Fruit fly (Drosophila melanogaster): ENCODE measurements around the gene Zcchc7.

Zcchc7 gene

dm6 chr3L:16890650-16891336, 45.6 kb downstream of the Zcchc7 start (continued):
- TF ChIP-seq Poxn (GFP tag; IDR thresholded peaks at IDR 0.05) = 0 out of 2 replicates have a peak, but pooled peaks have one; percentile 17
- TF ChIP-seq CG17802 (tag; optimal IDR thresholded peaks at IDR 0.05) = peak; percentile 82
- peak; percentile 92 for TF ChIP-seq ase (GFP tag; IDR thresholded peaks at IDR 0.05)
- TF ChIP-seq Dll (GFP tag; IDR thresholded peaks at IDR 0.05; ENCODE audit: partially characterized antibody) = no peak; the same call in 3 of the 4 replicates
- TF ChIP-seq CG16815 (GFP tag; optimal IDR thresholded peaks at IDR 0.05) = peak; percentile 70
- TF ChIP-seq Meics (GFP tag; optimal IDR thresholded peaks at IDR 0.05) = peak; percentile 73
- TF ChIP-seq Fer2 (tag; optimal IDR thresholded peaks at IDR 0.05) = peak; percentile 46
- peak; percentile 55 for TF ChIP-seq Mad (GFP tag; optimal IDR thresholded peaks at IDR 0.05)
- TF ChIP-seq CG14860 (GFP tag; IDR thresholded peaks at IDR 0.05; ENCODE audit: partially characterized antibody) = no peak
- TF ChIP-seq sna (GFP tag; IDR thresholded peaks at IDR 0.05; ENCODE audit: partially characterized antibody) = no peak
- TF ChIP-seq CrebB (tag; optimal IDR thresholded peaks at IDR 0.05) = peak; percentile 78
- TF ChIP-seq CG10462 (GFP tag; optimal IDR thresholded peaks at IDR 0.05) = peak; percentile 92
- peak; percentile 26; the same call in 1 of the 3 replicates for TF ChIP-seq knrl (GFP tag; IDR thresholded peaks at IDR 0.05; ENCODE audit: partially characterized antibody)
- TF ChIP-seq Hand (GFP tag; optimal IDR thresholded peaks at IDR 0.05) = peak; percentile 28
- TF ChIP-seq nau (GFP tag; optimal IDR thresholded peaks at IDR 0.05) = peak; percentile 85
- peak; percentile 69 for TF ChIP-seq pb (GFP tag; optimal IDR thresholded peaks at IDR 0.05)
- TF ChIP-seq nerfin-1 (tag; optimal IDR thresholded peaks at IDR 0.05) = peak; percentile 88
- TF ChIP-seq Dbx (GFP tag; IDR thresholded peaks at IDR 0.05) = peak; percentile 78
- TF ChIP-seq pzg (GFP tag; optimal IDR thresholded peaks at IDR 0.05) = no peak
- no peak for TF ChIP-seq fru (optimal IDR thresholded peaks at IDR 0.05)
- TF ChIP-seq CG15073 (GFP tag; optimal IDR thresholded peaks at IDR 0.05) = peak; percentile 71
- peak; percentile 29 for TF ChIP-seq CG6683 (GFP tag; optimal IDR thresholded peaks at IDR 0.05)
- peak; percentile 68 for TF ChIP-seq CG4854 (GFP tag; optimal IDR thresholded peaks at IDR 0.05)
- peak; percentile 88 for TF ChIP-seq CG11093 (GFP tag; IDR thresholded peaks at IDR 0.05)
- TF ChIP-seq CG2875 (GFP tag; optimal IDR thresholded peaks at IDR 0.05) = peak; percentile 91
- peak; percentile 97 for TF ChIP-seq Awh (GFP tag; IDR thresholded peaks at IDR 0.05)
- peak; percentile 90 for TF ChIP-seq tgo (GFP tag; IDR thresholded peaks at IDR 0.05)
- peak; percentile 67 for TF ChIP-seq GATAe (GFP tag; conservative IDR thresholded peaks at IDR 0.05)
- peak; percentile 77 for TF ChIP-seq gcm2 (GFP tag; optimal IDR thresholded peaks at IDR 0.05)
- peak; percentile 77 for TF ChIP-seq CG4360 (GFP tag; IDR thresholded peaks at IDR 0.05)
- peak; percentile 93 for TF ChIP-seq tin (GFP tag; optimal IDR thresholded peaks at IDR 0.05)
- peak; percentile 89 for TF ChIP-seq bcd (GFP tag; optimal IDR thresholded peaks at IDR 0.05)
- peak; percentile 74 for TF ChIP-seq p53 (GFP tag; optimal IDR thresholded peaks at IDR 0.05)
- TF ChIP-seq bowl (GFP tag; IDR thresholded peaks at IDR 0.05) = peak; percentile 81; the same call in 1 of the 2 replicates
- TF ChIP-seq Hr51 (GFP tag; optimal IDR thresholded peaks at IDR 0.05) = peak; percentile 72 to 91
- no peak for TF ChIP-seq B-H2 (GFP tag; optimal IDR thresholded peaks at IDR 0.05)
- peak; percentile 58 for TF ChIP-seq psq (GFP tag; optimal IDR thresholded peaks at IDR 0.05)
- TF ChIP-seq CG10654 (GFP tag; optimal IDR thresholded peaks at IDR 0.05) = peak; percentile 87
- peak; percentile 75 for TF ChIP-seq da (GFP tag; optimal IDR thresholded peaks at IDR 0.05)
- no peak for TF ChIP-seq cad (GFP tag; optimal IDR thresholded peaks at IDR 0.05)
- TF ChIP-seq gce (GFP tag; IDR thresholded peaks at IDR 0.05) = peak; percentile 87
- TF ChIP-seq TFAM (GFP tag; optimal IDR thresholded peaks at IDR 0.05) = peak; percentile 66
- TF ChIP-seq vfl (GFP tag; optimal IDR thresholded peaks at IDR 0.05) = peak; percentile 37
- TF ChIP-seq Mrtf (GFP tag; IDR thresholded peaks at IDR 0.05) = peak; percentile 83
- TF ChIP-seq pho (GFP tag; optimal IDR thresholded peaks at IDR 0.05) = peak; percentile 64
- peak; percentile 79 for TF ChIP-seq CG33213 (GFP tag; optimal IDR thresholded peaks at IDR 0.05)
- peak; percentile 53 for TF ChIP-seq CG6854 (GFP tag; optimal IDR thresholded peaks at IDR 0.05)
- TF ChIP-seq zen2 (GFP tag; IDR thresholded peaks at IDR 0.05; ENCODE audit: partially characterized antibody) = peak; percentile 36; the same call in 1 of the 3 replicates
- peak; percentile 83 for TF ChIP-seq dati (GFP tag; IDR thresholded peaks at IDR 0.05)

Measured in whole organism, embryonic.